Worm (Caenorhabditis elegans): ENCODE results near the gene R08D7.7.

DNA sequence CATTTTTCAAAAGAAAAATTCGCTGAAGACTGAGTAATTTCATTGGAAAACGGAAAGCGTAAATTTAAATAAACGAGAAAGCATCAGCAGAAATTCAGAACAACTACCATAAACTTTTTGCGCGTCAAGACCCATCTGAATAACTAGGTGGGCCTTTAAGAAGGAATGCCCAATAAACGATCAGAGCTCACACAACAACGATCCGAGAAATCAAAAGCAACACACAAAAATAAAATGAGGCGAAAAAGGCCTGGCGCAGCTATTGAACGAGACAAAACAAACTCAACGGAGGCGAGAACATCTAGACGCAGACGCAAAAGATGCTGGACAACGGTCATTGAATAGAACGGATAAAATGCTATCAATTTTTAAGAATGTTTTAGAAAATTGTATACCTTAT, 9.0 kb downstream of the R08D7.7 start:
- TF ChIP-seq sptf-1 (tag; optimal IDR thresholded peaks at IDR 0.05) (no peak), elt-3 (tag; optimal IDR thresholded peaks at IDR 0.05) (no peak), nhr-28 (tag; optimal IDR thresholded peaks at IDR 0.05) (no peak), ceh-82 (tag; optimal IDR thresholded peaks at IDR 0.05) (no peak), ztf-11 (tag; optimal IDR thresholded peaks at IDR 0.05) (no peak), lin-39 (tag; optimal IDR thresholded peaks at IDR 0.05) (no peak), unc-62 (GFP tag; optimal IDR thresholded peaks at IDR 0.05) (no peak), unc-130 (tag; optimal IDR thresholded peaks at IDR 0.05) (no peak), ztf-4 (tag; optimal IDR thresholded peaks at IDR 0.05) (no peak), unc-86 (tag; optimal IDR thresholded peaks at IDR 0.05) (no peak), nhr-90 (tag; optimal IDR thresholded peaks at IDR 0.05; ENCODE audit: poor library complexity) (no peak), mep-1 (tag; optimal IDR thresholded peaks at IDR 0.05) (no peak)
